Fruit fly (Drosophila melanogaster) whole organism, embryonic: ENCODE data around the gene Cpr30F.

Experiments used
- Abd-B ChIP-seq: fragments of 200-800 bp; sonication (Bioruptor generic); optimal IDR thresholded peaks from 2 replicates; lab custom pipeline; 2018; ENCODE audit warnings: missing biosample characterization, mild to moderate bottlenecking, missing genetic modification characterization, moderate library complexity
- Adf1 ChIP-seq: fragments of 200-800 bp; sonication (Bioruptor generic); IDR thresholded peaks from 2 replicates; pipeline ENCODE4 v1.3.6; 2022; ENCODE audit warnings: missing biosample characterization, missing genetic modification characterization
- Atf6 ChIP-seq: fragments of 200-800 bp; sonication (Bioruptor generic); IDR thresholded peaks from 2 replicates; pipeline ENCODE4 v1.3.6; 2022; ENCODE audit warnings: missing biosample characterization, missing genetic modification characterization
- Bdp1 ChIP-seq: fragments of 200-800 bp; sonication (Bioruptor generic); optimal IDR thresholded peaks from 3 replicates; lab custom pipeline; 2016; ENCODE audit warnings: missing biosample characterization, missing genetic modification characterization
- Bteb2 ChIP-seq: fragments of 200-800 bp; sonication (Bioruptor generic); optimal IDR thresholded peaks from 2 replicates; lab custom pipeline; 2016; ENCODE audit warnings: missing biosample characterization, missing genetic modification characterization
- CG10366 ChIP-seq: fragments of 200-800 bp; sonication (Bioruptor generic); IDR thresholded peaks from 2 replicates; pipeline ENCODE4 v1.3.6; 2022; ENCODE audit warnings: missing biosample characterization, missing genetic modification characterization
- CG13624 ChIP-seq: fragments of 200-800 bp; sonication (Bioruptor generic); optimal IDR thresholded peaks from 2 replicates; lab custom pipeline; 2016; ENCODE audit warnings: missing biosample characterization, missing genetic modification characterization
- CG1647 ChIP-seq: fragments of 200-800 bp; sonication (Bioruptor generic); optimal IDR thresholded peaks from 3 replicates; lab custom pipeline; 2016; ENCODE audit warnings: missing biosample characterization, missing genetic modification characterization
- CG17385 ChIP-seq: fragments of 200-800 bp; sonication (Bioruptor generic); optimal IDR thresholded peaks from 3 replicates; lab custom pipeline; 2018; ENCODE audit warnings: missing biosample characterization, mild to moderate bottlenecking, missing genetic modification characterization
- CG17829 ChIP-seq: fragments of 200-800 bp; optimal IDR thresholded peaks from 2 replicates; lab custom pipeline; 2019; ENCODE audit warnings: missing biosample characterization, mild to moderate bottlenecking, missing genetic modification characterization, moderate library complexity
- CG2120 ChIP-seq: fragments of 200-800 bp; sonication (Bioruptor generic); optimal IDR thresholded peaks from 3 replicates; lab custom pipeline; 2016; ENCODE audit warnings: missing biosample characterization, missing genetic modification characterization
- CG31365 ChIP-seq: fragments of 200-800 bp; sonication (Bioruptor generic); optimal IDR thresholded peaks from 2 replicates; lab custom pipeline; 2018; ENCODE audit warnings: missing biosample characterization, mild to moderate bottlenecking, missing genetic modification characterization
- CG31388 ChIP-seq: fragments of 200-800 bp; sonication (Bioruptor generic); optimal IDR thresholded peaks from 2 replicates; lab custom pipeline; 2016; ENCODE audit warnings: missing biosample characterization, missing genetic modification characterization
- CG3163 ChIP-seq: fragments of 200-800 bp; sonication (Bioruptor generic); optimal IDR thresholded peaks from 3 replicates; lab custom pipeline; 2016; ENCODE audit warnings: missing biosample characterization, missing genetic modification characterization
- CG4328 ChIP-seq: fragments of 200-800 bp; sonication (Bioruptor generic); optimal IDR thresholded peaks from 3 replicates; lab custom pipeline; 2017; ENCODE audit warnings: missing biosample characterization, missing genetic modification reagents, missing genetic modification characterization
- CG5953 ChIP-seq: fragments of 200-800 bp; sonication (Bioruptor generic); IDR thresholded peaks from 2 replicates; pipeline ENCODE4 v1.3.6; 2022; ENCODE audit warnings: missing biosample characterization, missing genetic modification characterization
- CG6654 ChIP-seq: fragments of 200-800 bp; sonication (Bioruptor generic); optimal IDR thresholded peaks from 2 replicates; lab custom pipeline; 2017; ENCODE audit warnings: missing biosample characterization, mild to moderate bottlenecking, missing genetic modification characterization
- CG6791 ChIP-seq: fragments of 200-800 bp; sonication (Bioruptor generic); IDR thresholded peaks from 3 replicates; pipeline ENCODE4 v1.3.6; 2022; ENCODE audit warnings: missing biosample characterization, missing genetic modification characterization; ENCODE audit not compliant: partially characterized antibody
- CG6813 ChIP-seq: fragments of 200-800 bp; sonication (Bioruptor generic); optimal IDR thresholded peaks from 2 replicates; lab custom pipeline; 2017; ENCODE audit warnings: missing biosample characterization, missing genetic modification characterization, mild to moderate bottlenecking, moderate library complexity, missing genetic modification reagents
- CG8281 ChIP-seq: fragments of 200-800 bp; sonication (Bioruptor generic); optimal IDR thresholded peaks from 2 replicates; lab custom pipeline; 2018; ENCODE audit warnings: missing biosample characterization, mild to moderate bottlenecking, missing genetic modification characterization, moderate library complexity
- CG8478 ChIP-seq: fragments of >200 bp; optimal IDR thresholded peaks from 2 replicates; lab custom pipeline; 2018
- CG9817 ChIP-seq: fragments of 200-800 bp; sonication (Bioruptor generic); optimal IDR thresholded peaks from 2 replicates; lab custom pipeline; 2018; ENCODE audit warnings: missing biosample characterization, mild to moderate bottlenecking, missing genetic modification characterization, moderate library complexity
- Dad ChIP-seq: fragments of 200-800 bp; sonication (Bioruptor generic); optimal IDR thresholded peaks from 3 replicates; lab custom pipeline; 2016; ENCODE audit warnings: missing biosample characterization, missing genetic modification characterization
- Dip2 ChIP-seq: fragments of 200-800 bp; sonication (Bioruptor generic); IDR thresholded peaks from 2 replicates; pipeline ENCODE4 v1.3.6; 2022; ENCODE audit warnings: missing biosample characterization, missing genetic modification characterization
- Dll ChIP-seq: fragments of 200-800 bp; sonication (Bioruptor generic); IDR thresholded peaks from 4 replicates; pipeline ENCODE4 v1.3.6; 2022; ENCODE audit warnings: missing biosample characterization, missing genetic modification characterization; ENCODE audit not compliant: partially characterized antibody
- Gsc ChIP-seq: fragments of 200-800 bp; sonication (Bioruptor generic); IDR thresholded peaks from 2 replicates; pipeline ENCODE4 v1.3.6; 2022; ENCODE audit warnings: missing biosample characterization, missing genetic modification characterization
- Max ChIP-seq: fragments of 200-800 bp; sonication (Bioruptor generic); optimal IDR thresholded peaks from 2 replicates; lab custom pipeline; 2016; ENCODE audit warnings: missing biosample characterization, mild to moderate bottlenecking, missing genetic modification characterization
- Mes4 ChIP-seq: fragments of 200-800 bp; sonication (Bioruptor generic); optimal IDR thresholded peaks from 2 replicates; lab custom pipeline; 2016; ENCODE audit warnings: missing biosample characterization, missing genetic modification characterization
- NK7.1 ChIP-seq: fragments of 200-800 bp; sonication (Bioruptor generic); optimal IDR thresholded peaks from 3 replicates; lab custom pipeline; 2016; ENCODE audit warnings: missing biosample characterization, missing genetic modification characterization
- Nf-YC ChIP-seq: fragments of 200-800 bp; optimal IDR thresholded peaks from 3 replicates; lab custom pipeline; 2019; ENCODE audit warnings: missing biosample characterization, mild to moderate bottlenecking, missing genetic modification characterization, moderate library complexity
- Ravus ChIP-seq: fragments of 200-800 bp; sonication (Bioruptor generic); IDR thresholded peaks from 2 replicates; pipeline ENCODE4 v1.3.6; 2022; ENCODE audit warnings: missing biosample characterization, missing genetic modification characterization
- Rx ChIP-seq: fragments of 200-800 bp; sonication (Bioruptor generic); IDR thresholded peaks from 2 replicates; pipeline ENCODE4 v1.3.6; 2022; ENCODE audit warnings: missing biosample characterization, missing genetic modification characterization
- abd-A ChIP-seq: fragments of 200-800 bp; sonication (Bioruptor generic); optimal IDR thresholded peaks from 3 replicates; lab custom pipeline; 2019; ENCODE audit warnings: missing biosample characterization, mild to moderate bottlenecking, missing genetic modification characterization, moderate library complexity
- ase ChIP-seq: fragments of 200-800 bp; sonication (Bioruptor generic); IDR thresholded peaks from 3 replicates; pipeline ENCODE4 v1.3.6; 2022; ENCODE audit warnings: missing biosample characterization, missing genetic modification characterization
- crp ChIP-seq, 2 experiments: fragments of 200-800 bp; sonication (Bioruptor generic); optimal IDR thresholded peaks; 2 replicates in 1 of 2; 3 replicates in 1 of 2; lab custom pipeline; 2017; ENCODE audit warnings: missing biosample characterization in 2 of 2, missing genetic modification characterization in 2 of 2, mild to moderate bottlenecking in 1 of 2, moderate library complexity in 1 of 2
- fru ChIP-seq: fragments of >200 bp; optimal IDR thresholded peaks from 2 replicates; lab custom pipeline; 2017
- grau ChIP-seq: fragments of 200-800 bp; optimal IDR thresholded peaks from 3 replicates; lab custom pipeline; 2019; ENCODE audit warnings: missing biosample characterization, mild to moderate bottlenecking, missing genetic modification characterization, moderate library complexity
- kah ChIP-seq: fragments of 200-800 bp; sonication (Bioruptor generic); optimal IDR thresholded peaks from 2 replicates; lab custom pipeline; 2018; ENCODE audit warnings: missing biosample characterization, mild to moderate bottlenecking, missing genetic modification characterization
- lab ChIP-seq: fragments of 200-800 bp; sonication (Bioruptor generic); optimal IDR thresholded peaks from 3 replicates; lab custom pipeline; 2017; ENCODE audit warnings: missing biosample characterization, missing genetic modification characterization, mild to moderate bottlenecking, moderate library complexity, missing genetic modification reagents
- lmd ChIP-seq: fragments of 200-800 bp; sonication (Bioruptor generic); IDR thresholded peaks from 2 replicates; pipeline ENCODE4 v1.3.6; 2022; ENCODE audit warnings: missing biosample characterization, missing genetic modification characterization
- maf-S ChIP-seq: fragments of 200-800 bp; sonication (Bioruptor generic); optimal IDR thresholded peaks from 2 replicates; lab custom pipeline; 2016; ENCODE audit warnings: missing biosample characterization, missing genetic modification characterization
- prd ChIP-seq, 3 experiments: fragments of >200 bp in 2 of 3; fragments of 200-800 bp in 1 of 3; sonication (Bioruptor generic) in 1 of 3; optimal IDR thresholded peaks in 2 of 3; IDR thresholded peaks in 1 of 3; 2 replicates in 2 of 3; 3 replicates in 1 of 3; pipeline versions ENCODE4 v1.3.6 to Lab custom; 2017 to 2022; ENCODE audit warnings: missing biosample characterization in 1 of 3, missing genetic modification characterization in 1 of 3
- psq ChIP-seq: fragments of 200-800 bp; sonication (Bioruptor generic); optimal IDR thresholded peaks from 2 replicates; lab custom pipeline; 2017; ENCODE audit warnings: missing biosample characterization, missing genetic modification characterization
- ranshi ChIP-seq: fragments of 200-800 bp; sonication (Bioruptor generic); IDR thresholded peaks from 2 replicates; pipeline ENCODE4 v1.3.6; 2022; ENCODE audit warnings: missing biosample characterization, missing genetic modification characterization
- slou ChIP-seq: fragments of 200-800 bp; sonication (Bioruptor generic); optimal IDR thresholded peaks from 3 replicates; lab custom pipeline; 2016; ENCODE audit warnings: missing biosample characterization, missing genetic modification characterization
- ttk ChIP-seq: fragments of 200-800 bp; sonication (Bioruptor generic); IDR thresholded peaks from 2 replicates; pipeline ENCODE4 v2.1.2; 2022; ENCODE audit warnings: missing biosample characterization, missing genetic modification characterization
- unc-4 ChIP-seq: fragments of 200-800 bp; sonication (Bioruptor generic); IDR thresholded peaks from 2 replicates; pipeline ENCODE4 v1.3.6; 2022; ENCODE audit warnings: missing biosample characterization, missing genetic modification characterization; ENCODE audit not compliant: partially characterized antibody
- unpg ChIP-seq: fragments of 200-800 bp; sonication (Bioruptor generic); optimal IDR thresholded peaks from 3 replicates; lab custom pipeline; 2018; ENCODE audit warnings: missing biosample characterization, mild to moderate bottlenecking, missing genetic modification characterization, moderate library complexity

Gene Cpr30F

DNA sequence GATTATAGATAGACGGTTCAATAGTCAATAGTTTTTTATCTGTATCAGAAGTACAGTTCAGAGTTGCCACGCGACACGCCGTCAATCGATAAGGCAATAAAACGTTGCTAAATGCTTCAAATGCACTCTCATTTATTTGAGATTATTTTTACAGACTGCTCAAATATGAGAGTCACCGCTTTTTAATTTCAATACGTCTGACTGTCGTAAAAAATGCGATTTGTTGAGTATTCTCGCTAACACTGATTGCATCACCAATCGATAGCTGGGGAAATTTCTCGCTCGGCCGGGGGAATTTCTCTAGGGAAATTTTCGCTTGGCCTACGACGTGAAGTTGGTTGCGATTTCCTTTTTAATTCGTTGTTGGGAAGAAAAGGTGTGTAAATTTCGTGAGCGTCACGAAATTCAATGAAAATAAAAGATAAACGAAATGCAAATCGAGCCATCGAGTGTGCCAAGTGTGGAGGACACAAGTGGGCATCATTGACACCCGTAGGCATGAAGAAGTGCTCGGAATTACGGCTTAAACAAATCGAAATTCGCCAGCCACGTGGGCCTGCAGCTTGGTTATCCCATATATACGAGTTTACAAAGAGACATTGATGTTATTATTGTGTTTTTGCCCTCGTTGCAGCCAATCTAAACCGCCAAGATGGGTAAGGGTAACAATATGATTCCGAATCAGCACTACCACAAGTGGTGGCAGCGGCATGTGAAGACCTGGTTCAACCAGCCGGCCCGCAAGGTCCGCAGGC, 34.2 kb upstream of the Cpr30F start, which contains the start of the genes Dref and RpL13 (continued):
- TF ChIP-seq Gsc (GFP tag; lab: Robert Waterston, UW): no peak
- peak; percentile 73; the same call in 2 of the 3 replicates for TF ChIP-seq ase (GFP tag; lab: Robert Waterston, UW)
- TF ChIP-seq CG31388 (GFP tag; lab: Kevin White, UChicago): peak; percentile 3
- peak; percentile 84 for TF ChIP-seq Atf6 (GFP tag; lab: Robert Waterston, UW)
- TF ChIP-seq Ravus (GFP tag; lab: Robert Waterston, UW): no peak
- peak; percentile 92 for TF ChIP-seq NK7.1 (GFP tag; lab: Kevin White, UChicago)
- peak; percentile 70 for TF ChIP-seq Rx
- peak; percentile 81 for TF ChIP-seq Bteb2 (GFP tag; lab: Kevin White, UChicago)
- peak; percentile 85 for TF ChIP-seq Dad
- peak; percentile 92 for TF ChIP-seq CG17385 (GFP tag; lab: Kevin White, UChicago)
- peak; percentile 69; the same call in 2 of the 3 replicates for TF ChIP-seq CG6791 (GFP tag; lab: Robert Waterston, UW)
- TF ChIP-seq prd (optimal IDR thresholded peaks at IDR 0.05; lab: Kevin White, UChicago): no peak
- TF ChIP-seq prd (GFP tag; IDR thresholded peaks at IDR 0.05; lab: Robert Waterston, UW): peak; percentile 60
- TF ChIP-seq CG8281 (tag; lab: Kevin White, UChicago): peak; percentile 70
- TF ChIP-seq CG13624 (GFP tag; lab: Kevin White, UChicago): peak; percentile 93
- peak; percentile 73 for TF ChIP-seq Max (GFP tag; lab: Kevin White, UChicago)
- TF ChIP-seq lmd (GFP tag; lab: Robert Waterston, UW): peak; percentile 59; the same call in 1 of the 2 replicates
- TF ChIP-seq slou (GFP tag; lab: Kevin White, UChicago): peak; percentile 21
- peak; percentile 88 for TF ChIP-seq Dll
- TF ChIP-seq ttk (GFP tag; lab: Robert Waterston, UW): peak; percentile 44
- TF ChIP-seq grau (tag; lab: Kevin White, UChicago): peak; percentile 81
- peak; percentile 95 for TF ChIP-seq CG4328 (GFP tag; lab: Kevin White, UChicago)
- TF ChIP-seq CG9817 (tag; lab: Kevin White, UChicago): peak; percentile 80
- TF ChIP-seq CG1647 (GFP tag; lab: Kevin White, UChicago): peak; percentile 66
- TF ChIP-seq abd-A (tag; lab: Kevin White, UChicago): no peak
- TF ChIP-seq crp (GFP tag; optimal IDR thresholded peaks at IDR 0.05; lab: Kevin White, UChicago): peak in 1 of 2 experiments; percentile 51
- TF ChIP-seq CG5953 (GFP tag; lab: Robert Waterston, UW): peak; percentile 73
- peak; percentile 82 for TF ChIP-seq unpg (GFP tag; lab: Kevin White, UChicago)
- no peak for TF ChIP-seq CG8478 (lab: Kevin White, UChicago)
- peak; percentile 95 for TF ChIP-seq Mes4 (GFP tag; lab: Kevin White, UChicago)
- no peak for TF ChIP-seq fru
- TF ChIP-seq Bdp1 (GFP tag; lab: Kevin White, UChicago): peak; percentile 64
- peak; percentile 96 for TF ChIP-seq lab
- TF ChIP-seq CG17829 (tag; lab: Kevin White, UChicago): peak; percentile 86
- peak; percentile 74 for TF ChIP-seq Abd-B (GFP tag; lab: Kevin White, UChicago)
- peak; percentile 78 for TF ChIP-seq maf-S
- TF ChIP-seq Adf1 (GFP tag; lab: Robert Waterston, UW): peak; percentile 50
- peak; percentile 85 for TF ChIP-seq CG31365 (tag; lab: Kevin White, UChicago)
- peak; percentile 73 for TF ChIP-seq unc-4 (GFP tag; lab: Robert Waterston, UW)
- peak; percentile 70; the same call in 1 of the 2 replicates for TF ChIP-seq ranshi
- peak; percentile 90 for TF ChIP-seq kah (GFP tag; lab: Kevin White, UChicago)
- TF ChIP-seq CG2120 (GFP tag; lab: Kevin White, UChicago): peak; percentile 85
- peak; percentile 68 for TF ChIP-seq CG10366 (GFP tag; lab: Robert Waterston, UW)
- TF ChIP-seq CG3163 (GFP tag; lab: Kevin White, UChicago): peak; percentile 70
- peak; percentile 83 for TF ChIP-seq Nf-YC (tag; lab: Kevin White, UChicago)
- no peak for TF ChIP-seq Dip2 (GFP tag; lab: Robert Waterston, UW)
- TF ChIP-seq CG6654 (GFP tag; lab: Kevin White, UChicago): peak; percentile 64
- peak; percentile 44 for TF ChIP-seq psq (GFP tag; lab: Kevin White, UChicago)
- TF ChIP-seq CG6813 (GFP tag; lab: Kevin White, UChicago): peak; percentile 93
